Fruit fly (Drosophila melanogaster): ENCODE measurements around the gene wupA.

Gene wupA

DNA sequence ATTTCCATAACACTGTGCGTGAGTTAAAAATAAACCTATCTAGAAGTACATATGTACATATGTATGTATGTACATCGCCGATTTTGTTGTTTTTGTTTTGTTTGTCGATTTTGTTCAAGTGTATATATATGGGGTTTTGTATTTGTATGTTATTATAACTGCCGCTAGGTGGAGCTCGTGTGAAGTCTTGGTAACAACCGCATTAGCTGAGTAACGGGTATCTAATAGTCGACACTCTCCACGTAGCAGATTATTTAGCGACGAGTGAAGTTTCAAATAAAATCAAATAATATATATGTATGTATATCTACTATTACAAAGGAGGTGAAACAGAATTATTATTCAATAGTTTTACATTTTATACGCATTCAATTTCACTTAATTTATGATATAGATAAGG, 12.6 kb upstream of the wupA start:
- TF ChIP-seq CG8478 (optimal IDR thresholded peaks at IDR 0.05) (no peak), EcR (GFP tag; optimal IDR thresholded peaks at IDR 0.05) (no peak)

DNA sequence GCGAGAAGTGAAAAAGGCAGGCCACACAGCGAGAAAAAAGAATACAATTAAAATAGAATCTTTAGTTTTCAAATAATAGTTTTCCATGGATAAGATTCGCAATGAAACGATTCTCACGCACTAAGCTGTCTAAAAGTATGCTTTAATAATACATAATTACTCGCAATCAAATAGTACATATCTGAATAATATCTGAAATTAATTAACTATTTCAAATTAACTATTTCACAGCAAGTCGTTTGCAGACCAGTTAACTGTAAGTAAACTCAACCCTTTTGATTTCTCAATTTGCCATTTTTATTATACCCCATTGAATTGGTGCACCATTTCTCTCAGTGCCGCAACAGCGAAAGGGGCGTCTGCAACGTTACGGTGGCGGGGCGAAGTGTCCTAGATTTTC, 8.8 kb upstream of the wupA start:
- TF ChIP-seq pan (optimal IDR thresholded peaks at IDR 0.05) (no peak), usp (GFP tag; optimal IDR thresholded peaks at IDR 0.05) (no peak), EcR (GFP tag; optimal IDR thresholded peaks at IDR 0.05) (no peak), Dll (optimal IDR thresholded peaks at IDR 0.05) (no peak), psq (optimal IDR thresholded peaks at IDR 0.05) (no peak), CG8478 (optimal IDR thresholded peaks at IDR 0.05) (no peak)

DNA sequence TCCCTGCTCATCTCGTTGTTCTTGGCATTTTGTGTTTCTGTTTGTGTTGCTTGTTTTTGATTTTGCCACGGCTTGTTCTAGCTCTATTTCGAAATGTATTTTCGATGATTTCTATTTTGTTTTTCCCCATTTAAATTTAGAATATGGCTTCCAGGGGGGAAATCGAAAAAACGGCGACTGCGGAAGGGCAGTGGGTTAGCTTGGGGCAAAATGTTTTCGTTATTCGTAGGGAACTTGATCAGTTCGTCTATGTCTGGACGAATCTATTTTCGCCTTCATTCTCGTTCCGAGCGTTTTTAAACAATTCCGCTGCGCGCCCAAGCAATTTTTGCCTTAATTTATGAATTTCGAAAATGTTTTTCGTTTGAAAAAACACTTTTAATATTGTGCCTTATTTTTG, 1.8 kb upstream of the wupA start:
- TF ChIP-seq usp (GFP tag; optimal IDR thresholded peaks at IDR 0.05) (no peak), pan (optimal IDR thresholded peaks at IDR 0.05) (no peak), EcR (GFP tag; optimal IDR thresholded peaks at IDR 0.05) (no peak), psq (optimal IDR thresholded peaks at IDR 0.05) (no peak), CG8478 (optimal IDR thresholded peaks at IDR 0.05) (no peak), Dll (optimal IDR thresholded peaks at IDR 0.05) (no peak)

DNA sequence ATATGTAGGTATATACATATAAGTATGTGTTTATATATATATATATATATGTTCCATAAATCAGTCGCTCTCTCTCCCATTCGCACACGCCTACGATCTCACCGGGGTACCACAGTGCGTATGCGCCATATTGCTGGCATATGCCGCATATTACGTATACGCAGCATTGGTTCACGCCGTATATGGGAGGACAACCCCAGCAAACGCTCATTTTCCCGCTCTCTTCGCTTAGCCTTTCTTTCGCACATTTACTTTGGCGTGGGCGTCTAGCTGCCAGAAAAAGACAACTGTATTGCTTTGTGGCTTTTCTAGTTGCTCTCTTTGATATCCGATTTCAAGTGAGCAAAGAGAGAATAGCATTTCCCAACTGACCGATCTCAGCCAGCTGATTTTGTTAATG, 2.0 kb downstream of the wupA start:
- TF ChIP-seq usp (GFP tag; optimal IDR thresholded peaks at IDR 0.05) (no peak), psq (optimal IDR thresholded peaks at IDR 0.05) (no peak), pan (optimal IDR thresholded peaks at IDR 0.05) (no peak), Dll (optimal IDR thresholded peaks at IDR 0.05) (no peak), EcR (GFP tag; optimal IDR thresholded peaks at IDR 0.05) (no peak), CG8478 (optimal IDR thresholded peaks at IDR 0.05) (no peak)

DNA sequence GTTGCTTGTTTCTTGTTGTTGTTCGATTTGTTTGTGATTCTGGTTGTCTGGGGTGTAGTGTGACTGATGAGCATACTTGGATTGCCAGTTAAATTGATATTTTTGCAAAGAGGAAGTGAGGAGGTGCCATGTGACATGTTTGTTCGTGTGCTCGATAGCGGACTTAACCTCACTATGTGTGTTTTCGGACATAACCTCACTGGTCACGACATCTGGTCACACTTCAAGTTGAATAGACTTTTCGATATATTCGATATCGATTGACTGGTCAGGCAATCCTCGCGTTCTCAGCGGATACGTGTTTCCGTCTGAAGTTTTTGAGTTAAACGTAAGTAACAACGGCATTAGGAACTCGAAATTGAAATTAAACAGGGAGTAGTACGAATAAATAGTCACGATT, 8.0 kb downstream of the wupA start:
- no peak for TF ChIP-seq psq (optimal IDR thresholded peaks at IDR 0.05)
- TF ChIP-seq usp (GFP tag; optimal IDR thresholded peaks at IDR 0.05), result no peak
- no peak for TF ChIP-seq CG8478 (optimal IDR thresholded peaks at IDR 0.05)
- no peak for TF ChIP-seq pan (optimal IDR thresholded peaks at IDR 0.05)
- no peak for TF ChIP-seq EcR (GFP tag; optimal IDR thresholded peaks at IDR 0.05)
- TF ChIP-seq Dll (optimal IDR thresholded peaks at IDR 0.05), result no peak

DNA sequence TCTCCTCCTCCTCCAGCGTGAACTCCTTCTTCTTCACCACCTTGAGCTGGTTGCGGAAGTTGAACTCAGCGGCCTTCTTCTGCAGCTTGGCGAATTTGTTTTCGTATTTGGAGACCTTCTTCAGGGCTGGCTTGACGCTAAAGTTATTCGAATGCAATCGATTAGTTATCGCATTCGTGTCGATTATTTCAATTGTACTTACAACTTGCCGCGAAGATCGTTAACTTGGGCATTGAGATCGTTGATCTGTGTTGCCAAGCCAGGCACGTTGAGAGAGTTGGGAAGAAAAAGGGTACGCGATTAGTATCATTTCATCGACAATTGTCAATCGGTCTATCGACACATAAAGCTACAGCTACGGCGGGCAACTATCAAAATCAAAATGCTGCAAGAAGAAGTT, 10.0 kb downstream of the wupA start:
- no peak for TF ChIP-seq psq (optimal IDR thresholded peaks at IDR 0.05)
- TF ChIP-seq Dll (optimal IDR thresholded peaks at IDR 0.05), result no peak
- TF ChIP-seq EcR (GFP tag; optimal IDR thresholded peaks at IDR 0.05), result no peak
- TF ChIP-seq usp (GFP tag; optimal IDR thresholded peaks at IDR 0.05), result no peak
- TF ChIP-seq CG8478 (optimal IDR thresholded peaks at IDR 0.05), result no peak
- no peak for TF ChIP-seq pan (optimal IDR thresholded peaks at IDR 0.05)

DNA sequence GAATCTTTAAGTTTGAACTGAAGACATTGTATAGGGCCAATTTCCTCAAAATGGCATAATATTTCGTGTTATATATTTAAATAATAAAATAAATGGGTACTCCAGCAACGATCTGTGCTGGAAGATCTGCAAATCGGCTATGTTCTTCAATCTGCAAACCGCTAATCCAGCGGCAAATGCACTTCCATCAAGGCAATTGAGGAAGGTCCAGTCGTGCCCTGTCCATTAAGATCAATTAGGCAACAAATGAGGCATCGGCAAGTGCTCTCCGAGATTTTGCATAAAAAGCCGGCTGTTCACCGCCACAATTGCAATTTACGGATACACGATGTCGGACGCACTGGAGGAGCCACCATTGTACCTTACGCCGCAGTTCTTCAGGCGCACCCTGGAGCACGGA, 13.4 kb downstream of the wupA start, which contains the start of gene CG7135:
Gene CG7135 (plus strand): TSS at position 301 of the 400 bp plus-strand sequence.
- TF ChIP-seq EcR (GFP tag; optimal IDR thresholded peaks at IDR 0.05), result no peak
- no peak for TF ChIP-seq psq (optimal IDR thresholded peaks at IDR 0.05)

DNA sequence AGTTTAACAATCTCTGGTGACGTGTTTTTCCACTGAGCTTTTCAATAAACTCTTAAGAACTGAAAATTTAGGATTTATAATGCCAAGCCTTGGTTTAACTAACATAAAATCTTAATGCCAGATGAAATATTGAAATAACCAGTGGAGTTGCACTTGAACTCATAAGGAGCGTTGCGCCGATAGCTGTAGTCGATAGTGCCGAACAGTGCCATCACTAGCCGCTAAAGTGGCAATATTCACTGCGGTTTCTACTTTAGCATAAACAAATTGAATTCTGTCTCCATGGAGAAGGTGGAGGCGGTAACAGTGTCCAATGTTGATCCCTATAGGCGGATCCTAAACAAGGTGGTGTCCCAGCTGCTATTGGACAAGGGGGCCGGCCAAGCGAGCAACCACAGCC, 14.9 kb downstream of the wupA start, which contains the start of gene Taf8:
Gene Taf8 (plus strand): TSS at position 193 of the 400 bp plus-strand sequence.
- TF ChIP-seq EcR (GFP tag; optimal IDR thresholded peaks at IDR 0.05), result no peak
- TF ChIP-seq Dll (optimal IDR thresholded peaks at IDR 0.05), result no peak
- no peak for TF ChIP-seq psq (optimal IDR thresholded peaks at IDR 0.05)
- no peak for TF ChIP-seq CG8478 (optimal IDR thresholded peaks at IDR 0.05)
- TF ChIP-seq pan (optimal IDR thresholded peaks at IDR 0.05), result no peak
- no peak for TF ChIP-seq usp (GFP tag; optimal IDR thresholded peaks at IDR 0.05)

DNA sequence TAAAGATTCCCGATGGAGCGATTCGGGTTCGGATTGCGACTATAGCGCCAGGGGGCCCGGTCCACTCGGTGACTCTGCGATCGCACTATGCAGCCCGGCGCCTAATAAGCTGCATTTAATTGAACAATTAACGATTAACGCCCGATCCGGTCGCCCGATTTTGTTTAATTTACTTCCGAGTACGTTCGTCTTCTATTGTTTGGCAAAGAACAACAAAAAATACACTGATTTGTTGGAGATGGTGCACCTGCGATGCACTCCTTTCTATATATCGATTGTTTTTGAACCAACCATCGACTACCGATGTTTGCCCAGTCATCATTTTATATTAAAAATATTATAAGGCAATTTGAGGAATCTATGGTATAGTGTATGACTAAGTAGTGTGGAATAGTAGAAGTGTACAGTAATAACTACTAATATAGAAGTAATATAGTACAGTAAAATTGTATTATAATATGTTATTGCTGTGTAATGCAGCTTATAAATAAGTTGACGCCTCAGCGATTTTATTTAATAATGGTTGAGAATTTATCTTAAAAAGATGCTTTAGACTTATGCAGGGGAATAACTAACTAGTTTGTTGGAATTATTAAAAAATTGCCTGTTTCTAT, 15.5 kb downstream of the wupA start, which contains the start of gene Mvb12:
Gene Mvb12 (minus strand): TSS at position 217 of the 614 bp plus-strand sequence.
- TF ChIP-seq CG8478 (optimal IDR thresholded peaks at IDR 0.05) (no peak), usp (GFP tag; optimal IDR thresholded peaks at IDR 0.05) (no peak), psq (optimal IDR thresholded peaks at IDR 0.05) (no peak), EcR (GFP tag; optimal IDR thresholded peaks at IDR 0.05) (no peak)

DNA sequence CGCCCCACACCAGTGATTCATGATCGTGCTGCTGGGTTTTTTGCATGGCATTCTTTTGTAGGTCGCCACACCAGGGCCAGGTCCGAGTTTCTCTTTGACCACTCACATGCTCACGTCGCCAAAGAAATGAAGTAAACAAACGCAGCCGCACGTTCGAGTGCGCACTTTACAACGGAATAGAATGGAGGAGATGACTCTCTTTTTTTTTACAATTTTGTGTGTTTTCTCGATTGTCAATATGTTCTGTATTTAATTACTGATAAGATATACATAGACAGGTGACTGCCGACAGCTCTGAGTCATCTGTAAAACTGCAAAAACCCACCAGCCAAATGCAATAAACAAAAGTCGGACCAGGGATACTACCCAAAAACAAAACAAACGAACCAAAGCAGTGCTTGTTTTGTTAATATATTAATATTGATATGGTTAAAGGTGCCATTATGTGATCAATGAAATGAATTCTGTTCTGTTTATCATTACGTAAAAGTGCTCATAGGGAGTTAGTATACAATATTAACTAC, 16.5 kb downstream of the wupA start:
- TF ChIP-seq pan (optimal IDR thresholded peaks at IDR 0.05), result no peak
- no peak for TF ChIP-seq CG8478 (optimal IDR thresholded peaks at IDR 0.05)

DNA sequence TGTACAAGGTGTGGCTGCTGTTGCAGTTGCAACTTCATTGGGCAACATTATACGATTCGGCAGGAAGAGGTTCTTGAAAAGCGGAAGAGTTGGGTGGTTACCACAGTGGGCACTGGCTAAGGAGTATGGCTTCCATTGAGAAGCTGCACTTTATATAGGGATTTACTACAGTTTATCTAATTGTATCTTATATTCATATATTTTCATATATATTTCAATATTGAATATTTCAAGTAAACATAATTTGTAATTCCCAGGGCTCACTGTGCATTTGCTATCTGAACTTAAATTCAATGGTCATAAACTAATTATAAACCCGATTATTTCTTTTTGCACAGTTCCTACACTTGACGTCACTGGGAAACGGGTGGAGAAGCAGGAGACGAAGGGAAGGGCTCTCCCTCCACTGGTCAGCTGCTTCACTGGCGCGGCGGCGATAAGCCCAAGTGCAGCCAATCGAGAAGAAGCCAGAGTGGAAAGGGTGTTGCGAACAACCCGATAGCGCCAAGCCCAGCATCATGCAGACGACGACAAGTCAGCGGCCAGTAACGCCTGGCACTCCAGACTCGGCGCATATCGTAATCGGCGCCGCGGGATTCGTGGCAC, 21.9 kb downstream of the wupA start:
- TF ChIP-seq pan (optimal IDR thresholded peaks at IDR 0.05) (no peak), CG8478 (optimal IDR thresholded peaks at IDR 0.05) (no peak), Dll (optimal IDR thresholded peaks at IDR 0.05) (no peak), usp (GFP tag; optimal IDR thresholded peaks at IDR 0.05) (no peak), EcR (GFP tag; optimal IDR thresholded peaks at IDR 0.05) (no peak), psq (optimal IDR thresholded peaks at IDR 0.05) (no peak)

DNA sequence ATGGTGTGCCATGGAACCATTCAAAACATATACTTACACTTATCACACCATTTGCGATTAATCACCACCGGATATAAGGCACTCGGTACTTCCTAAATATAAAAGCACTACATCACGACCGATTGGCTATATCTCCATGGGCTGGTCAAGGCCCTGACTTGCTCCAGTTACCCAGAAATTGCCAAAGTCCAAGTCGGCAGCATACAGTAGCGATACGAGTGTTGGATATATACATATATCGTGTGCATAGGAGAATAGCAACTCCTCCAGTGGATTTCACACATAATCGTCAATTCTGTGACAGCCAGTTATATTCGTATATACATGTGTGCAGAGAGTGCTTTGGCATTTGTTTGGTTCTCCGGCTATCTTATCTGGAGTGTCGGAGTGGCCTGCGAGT, 22.6 kb downstream of the wupA start:
- TF ChIP-seq pan (optimal IDR thresholded peaks at IDR 0.05), result no peak
- no peak for TF ChIP-seq usp (GFP tag; optimal IDR thresholded peaks at IDR 0.05)
- no peak for TF ChIP-seq psq (optimal IDR thresholded peaks at IDR 0.05)
- no peak for TF ChIP-seq CG8478 (optimal IDR thresholded peaks at IDR 0.05)
- no peak for TF ChIP-seq EcR (GFP tag; optimal IDR thresholded peaks at IDR 0.05)
- TF ChIP-seq Dll (optimal IDR thresholded peaks at IDR 0.05), result no peak

DNA sequence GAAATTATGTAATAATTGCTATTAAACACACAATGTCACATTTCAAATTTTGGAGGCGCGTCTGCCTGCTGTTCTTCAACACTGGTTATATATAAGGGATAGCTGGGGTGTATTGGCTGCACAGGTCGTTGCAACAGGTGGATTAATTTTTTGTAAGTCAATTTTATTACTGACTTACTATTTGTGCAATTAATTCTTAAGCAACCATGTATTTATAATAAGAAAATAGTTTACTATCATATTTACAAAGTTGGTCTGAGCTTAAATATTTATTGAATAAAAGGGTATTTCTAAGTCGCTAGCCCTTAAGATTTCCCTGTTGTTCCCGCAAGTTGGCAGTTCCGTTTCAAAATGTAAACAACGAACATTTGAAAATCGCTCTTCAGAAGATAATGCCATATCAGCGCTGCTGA, 23.9 kb downstream of the wupA start, which contains the start of gene RhoGAP16F:
Gene RhoGAP16F (plus strand): TSS at position 336 of the 413 bp plus-strand sequence.
- TF ChIP-seq pan (optimal IDR thresholded peaks at IDR 0.05), result peak; percentile 95
- no peak for TF ChIP-seq Dll (optimal IDR thresholded peaks at IDR 0.05)
- TF ChIP-seq EcR (GFP tag; optimal IDR thresholded peaks at IDR 0.05), result no peak
